Worm (Caenorhabditis elegans): ENCODE data around the gene F25B5.6.

DNA sequence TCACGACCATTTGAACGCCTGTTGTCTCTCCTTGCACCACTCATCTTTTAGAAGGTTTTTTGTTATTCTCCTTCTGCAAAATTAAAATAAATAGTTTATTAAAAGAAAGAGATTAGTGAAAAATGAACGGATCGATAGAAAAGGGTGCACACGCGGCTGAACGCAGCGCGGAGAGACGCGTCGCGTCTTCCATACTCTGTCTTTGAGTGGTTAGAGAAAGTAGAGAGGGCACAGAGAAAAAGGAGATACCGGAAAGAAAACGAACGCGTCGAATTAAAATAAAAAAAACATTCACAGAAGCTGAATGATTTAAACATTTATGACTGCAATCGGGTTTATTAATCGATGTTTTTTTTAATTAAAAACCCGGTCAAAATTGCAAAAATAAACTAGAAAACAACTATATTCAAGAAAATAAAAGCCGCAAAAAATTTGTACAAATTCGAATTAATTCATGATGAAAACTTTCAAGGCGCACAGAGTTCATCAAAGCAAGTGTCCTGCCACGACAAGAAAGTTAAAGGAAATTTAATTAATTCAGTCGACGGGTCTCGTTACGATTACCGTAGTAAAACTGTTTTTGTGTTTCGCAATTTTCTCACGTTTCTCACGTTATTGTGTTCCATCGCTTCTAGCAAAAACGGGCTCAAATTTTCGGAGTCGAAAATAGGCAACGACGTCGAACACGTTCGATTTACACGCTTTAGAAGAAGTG lies 9.8 kb upstream of the F25B5.6 start, which contains the start of the genes nono-1 and nop-1:
- no peak for TF ChIP-seq ceh-8 (GFP tag; optimal IDR thresholded peaks at IDR 0.05)
- no peak for TF ChIP-seq ama-1 (optimal IDR thresholded peaks at IDR 0.05)
- TF ChIP-seq aha-1 (tag; optimal IDR thresholded peaks at IDR 0.05): no peak
- TF ChIP-seq aly-2 (tag; optimal IDR thresholded peaks at IDR 0.05): no peak
- no peak for TF ChIP-seq elt-3 (tag; optimal IDR thresholded peaks at IDR 0.05)
- TF ChIP-seq egl-27 (tag; optimal IDR thresholded peaks at IDR 0.05): no peak
- TF ChIP-seq lir-3 (tag; optimal IDR thresholded peaks at IDR 0.05; ENCODE audit: poor library complexity): no peak
- no peak for TF ChIP-seq irx-1 (tag; optimal IDR thresholded peaks at IDR 0.05)
